Worm (Caenorhabditis elegans) whole organism, young adult: Measurements from ENCODE around the gene ctf-18.

ENCODE experiments used
- B0035.1 ChIP-seq: sonication (generic microtip); optimal IDR thresholded peaks from 2 replicates; lab custom pipeline; 2016; ENCODE audit warnings: missing genetic modification characterization, mild to moderate bottlenecking, missing compliant biosample characterization, missing genotype, missing genetic modification reagents
- B0261.1 ChIP-seq: sonication (generic microtip); optimal IDR thresholded peaks from 2 replicates; lab custom pipeline; 2016; ENCODE audit warnings: mild to moderate bottlenecking, missing genetic modification characterization, moderate library complexity, missing compliant biosample characterization
- F23B12.7 ChIP-seq: sonication (generic microtip); optimal IDR thresholded peaks from 2 replicates; lab custom pipeline; 2017; ENCODE audit warnings: missing genetic modification characterization, mild to moderate bottlenecking, missing compliant biosample characterization, antibody characterized with exemption, moderate library complexity; ENCODE audit not compliant: insufficient read depth
- F37B4.10 ChIP-seq: fragments of 200-800 bp; sonication (Bioruptor generic); IDR thresholded peaks from 2 replicates; pipeline ENCODE4 v1.3.6; 2022; ENCODE audit warnings: missing genetic modification characterization, missing compliant biosample characterization
- F55B11.4 ChIP-seq: sonication (generic microtip); optimal IDR thresholded peaks from 2 replicates; lab custom pipeline; 2016; ENCODE audit warnings: missing compliant biosample characterization, missing genetic modification characterization, borderline replicate concordance; ENCODE audit not compliant: insufficient read depth
- K12H6.12 ChIP-seq: fragments of 200-800 bp; sonication (Bioruptor generic); optimal IDR thresholded peaks from 2 replicates; lab custom pipeline; 2018; ENCODE audit warnings: mild to moderate bottlenecking, missing genetic modification characterization, missing compliant biosample characterization
- Y53F4B.3 ChIP-seq: fragments of 200-800 bp; sonication (Bioruptor generic); IDR thresholded peaks from 2 replicates; pipeline ENCODE4 v1.3.6; 2022; ENCODE audit warnings: missing genetic modification reagents, missing genetic modification characterization, missing compliant biosample characterization
- Y56A3A.18 ChIP-seq: fragments of 200-800 bp; sonication (Bioruptor generic); IDR thresholded peaks from 2 replicates; pipeline ENCODE4 v1.3.6; 2022; ENCODE audit warnings: missing genetic modification reagents, missing genetic modification characterization, missing compliant biosample characterization
- Y67H2A.10 ChIP-seq: fragments of 200-800 bp; sonication (Bioruptor generic); conservative IDR thresholded peaks from 2 replicates; pipeline ENCODE4 v1.3.6; 2022; ENCODE audit warnings: missing genetic modification reagents, missing genetic modification characterization, missing compliant biosample characterization
- Y95B8A.8 ChIP-seq: fragments of 200-800 bp; sonication (Bioruptor generic); IDR thresholded peaks from 2 replicates; pipeline ENCODE4 v1.3.6; 2022; ENCODE audit warnings: missing genetic modification reagents, missing genetic modification characterization, missing compliant biosample characterization
- ZK185.1 ChIP-seq: sonication (generic microtip); optimal IDR thresholded peaks from 2 replicates; lab custom pipeline; 2016; ENCODE audit warnings: mild to moderate bottlenecking, missing genetic modification characterization, missing compliant biosample characterization; ENCODE audit not compliant: poor library complexity, severe bottlenecking
- aptf-2 ChIP-seq: fragments of 200-800 bp; sonication (Bioruptor generic); conservative IDR thresholded peaks from 2 replicates; pipeline ENCODE4 v1.3.6; 2022; ENCODE audit warnings: missing genetic modification reagents, missing genetic modification characterization, missing compliant biosample characterization
- atf-7 ChIP-seq: sonication (generic microtip); optimal IDR thresholded peaks from 2 replicates; lab custom pipeline; 2017; ENCODE audit warnings: mild to moderate bottlenecking, missing genetic modification characterization, missing compliant biosample characterization
- attf-3 ChIP-seq: fragments of 200-800 bp; sonication (Bioruptor generic); conservative IDR thresholded peaks from 2 replicates; pipeline ENCODE4 v1.3.6; 2022; ENCODE audit warnings: missing genetic modification reagents, missing genetic modification characterization, missing compliant biosample characterization
- cebp-2 ChIP-seq: fragments of 200-800 bp; sonication (Bioruptor generic); IDR thresholded peaks from 2 replicates; pipeline ENCODE4 v1.3.6; 2022; ENCODE audit warnings: missing genetic modification characterization, missing compliant biosample characterization
- ceh-27 ChIP-seq: fragments of 200-800 bp; sonication (Bioruptor generic); optimal IDR thresholded peaks from 2 replicates; lab custom pipeline; 2018; ENCODE audit warnings: mild to moderate bottlenecking, missing genetic modification characterization, moderate library complexity, missing compliant biosample characterization
- ceh-40 ChIP-seq: fragments of 200-800 bp; sonication (Bioruptor generic); IDR thresholded peaks from 2 replicates; pipeline ENCODE4 v1.3.6; 2022; ENCODE audit warnings: missing genetic modification characterization, missing compliant biosample characterization
- ceh-58 ChIP-seq: fragments of 200-800 bp; sonication (Bioruptor generic); IDR thresholded peaks from 2 replicates; pipeline ENCODE4 v1.3.6; 2022; ENCODE audit warnings: missing genetic modification characterization, missing compliant biosample characterization
- chd-7 ChIP-seq: sonication (generic microtip); optimal IDR thresholded peaks from 2 replicates; lab custom pipeline; 2016; ENCODE audit warnings: mild to moderate bottlenecking, missing genetic modification characterization, moderate library complexity, missing compliant biosample characterization
- dpff-1 ChIP-seq: sonication (generic microtip); optimal IDR thresholded peaks from 2 replicates; lab custom pipeline; 2017; ENCODE audit warnings: mild to moderate bottlenecking, missing genetic modification characterization, missing compliant biosample characterization
- efl-1 ChIP-seq: fragments of 150-350 bp; optimal IDR thresholded peaks from 2 replicates; lab custom pipeline; 2014; ENCODE audit warnings: missing biosample characterization, missing genetic modification reagents, missing genetic modification characterization
- egl-44 ChIP-seq: fragments of 200-800 bp; sonication (Bioruptor generic); IDR thresholded peaks from 2 replicates; pipeline ENCODE4 v1.3.6; 2022; ENCODE audit warnings: missing genetic modification reagents, missing genetic modification characterization, missing compliant biosample characterization
- egrh-3 ChIP-seq: fragments of 200-800 bp; sonication (Bioruptor generic); IDR thresholded peaks from 2 replicates; pipeline ENCODE4 v1.3.6; 2022; ENCODE audit warnings: missing genetic modification reagents, missing genetic modification characterization, missing compliant biosample characterization
- fkh-3 ChIP-seq: sonication (generic microtip); optimal IDR thresholded peaks from 2 replicates; lab custom pipeline; 2016; ENCODE audit warnings: mild to moderate bottlenecking, missing genetic modification characterization, missing compliant biosample characterization
- hlh-12 ChIP-seq: sonication (generic microtip); optimal IDR thresholded peaks from 2 replicates; lab custom pipeline; 2016; ENCODE audit warnings: missing genetic modification characterization, missing compliant biosample characterization
- hmg-1.2 ChIP-seq: fragments of 200-800 bp; sonication (Bioruptor generic); IDR thresholded peaks from 2 replicates; pipeline ENCODE4 v1.3.6; 2022; ENCODE audit warnings: missing genetic modification reagents, missing genetic modification characterization, missing compliant biosample characterization
- let-526 ChIP-seq: fragments of 200-800 bp; sonication (Bioruptor generic); IDR thresholded peaks from 2 replicates; pipeline ENCODE4 v1.3.6; 2022; ENCODE audit warnings: missing genetic modification reagents, missing genetic modification characterization, missing compliant biosample characterization
- lin-40 ChIP-seq: sonication (generic microtip); optimal IDR thresholded peaks from 2 replicates; lab custom pipeline; 2016; ENCODE audit warnings: missing genetic modification characterization, mild to moderate bottlenecking, missing compliant biosample characterization, missing genotype, missing genetic modification reagents
- lin-54 ChIP-seq: fragments of 200-800 bp; sonication (Bioruptor generic); optimal IDR thresholded peaks from 2 replicates; lab custom pipeline; 2018; ENCODE audit warnings: mild to moderate bottlenecking, missing genetic modification characterization, missing compliant biosample characterization
- madf-6 ChIP-seq: fragments of 200-800 bp; sonication (Bioruptor generic); IDR thresholded peaks from 2 replicates; pipeline ENCODE4 v1.3.6; 2022; ENCODE audit warnings: missing genetic modification reagents, missing genetic modification characterization, missing compliant biosample characterization
- madf-8 ChIP-seq: fragments of 200-800 bp; sonication (Bioruptor generic); conservative IDR thresholded peaks from 2 replicates; pipeline ENCODE4 v1.3.6; 2022; ENCODE audit warnings: missing genetic modification reagents, missing genetic modification characterization, missing compliant biosample characterization
- mel-28 ChIP-seq: sonication (generic microtip); optimal IDR thresholded peaks from 2 replicates; lab custom pipeline; 2016; ENCODE audit warnings: borderline replicate concordance, mild to moderate bottlenecking, missing genetic modification characterization, missing compliant biosample characterization
- nfya-1 ChIP-seq: sonication (generic microtip); optimal IDR thresholded peaks from 2 replicates; lab custom pipeline; 2017; ENCODE audit warnings: antibody characterized with exemption, missing compliant biosample characterization, missing genetic modification characterization, borderline replicate concordance; ENCODE audit not compliant: insufficient read depth
- nhr-120 ChIP-seq: fragments of 200-800 bp; sonication (Bioruptor generic); IDR thresholded peaks from 2 replicates; pipeline ENCODE4 v1.3.6; 2022; ENCODE audit warnings: missing genetic modification characterization, missing compliant biosample characterization
- nhr-179 ChIP-seq: sonication (generic microtip); optimal IDR thresholded peaks from 2 replicates; lab custom pipeline; 2016; ENCODE audit warnings: mild to moderate bottlenecking, missing genetic modification characterization, missing compliant biosample characterization
- nhr-80 ChIP-seq: sonication (generic microtip); optimal IDR thresholded peaks from 2 replicates; lab custom pipeline; 2016; ENCODE audit warnings: missing genetic modification characterization, missing compliant biosample characterization
- rec-8 ChIP-seq, 2 experiments: sonication (generic microtip); optimal IDR thresholded peaks; 2 replicates each; lab custom pipeline; 2016; ENCODE audit warnings: mild to moderate bottlenecking in 2 of 2, missing genetic modification characterization in 2 of 2, missing genetic modification reagents in 2 of 2, missing genotype in 2 of 2, missing biosample characterization in 1 of 2, missing compliant biosample characterization in 1 of 2, moderate library complexity in 1 of 2
- sea-2 ChIP-seq: fragments of 200-800 bp; sonication (Bioruptor generic); IDR thresholded peaks from 2 replicates; pipeline ENCODE4 v1.3.6; 2022; ENCODE audit warnings: missing genetic modification characterization, missing compliant biosample characterization
- snpc-3.4 ChIP-seq: sonication (generic microtip); optimal IDR thresholded peaks from 2 replicates; lab custom pipeline; 2017; ENCODE audit warnings: missing genetic modification characterization, mild to moderate bottlenecking, missing compliant biosample characterization, antibody characterized with exemption, moderate library complexity, missing genotype, missing genetic modification reagents
- somi-1 ChIP-seq: fragments of 200-800 bp; sonication (Bioruptor generic); optimal IDR thresholded peaks from 2 replicates; lab custom pipeline; 2018; ENCODE audit warnings: mild to moderate bottlenecking, missing genetic modification characterization, missing compliant biosample characterization
- sptf-2 ChIP-seq: fragments of 200-800 bp; sonication (Bioruptor generic); optimal IDR thresholded peaks from 2 replicates; lab custom pipeline; 2018; ENCODE audit warnings: mild to moderate bottlenecking, missing genetic modification characterization, missing compliant biosample characterization
- tbp1 ChIP-seq: fragments of 200-800 bp; sonication (Bioruptor generic); optimal IDR thresholded peaks from 2 replicates; lab custom pipeline; 2018; ENCODE audit warnings: mild to moderate bottlenecking, missing genetic modification characterization, missing compliant biosample characterization
- tlf-1 ChIP-seq: fragments of 200-800 bp; sonication (Bioruptor generic); optimal IDR thresholded peaks from 2 replicates; lab custom pipeline; 2018; ENCODE audit warnings: mild to moderate bottlenecking, missing genetic modification characterization, missing compliant biosample characterization
- unc-130 ChIP-seq: sonication (generic microtip); optimal IDR thresholded peaks from 2 replicates; lab custom pipeline; 2016; ENCODE audit warnings: missing genetic modification reagents, missing genetic modification characterization, missing compliant biosample characterization
- unc-62 ChIP-seq: fragments of 150-350 bp; optimal IDR thresholded peaks from 2 replicates; lab custom pipeline; 2014; ENCODE audit warnings: missing biosample characterization, missing genetic modification reagents, missing genetic modification characterization
- zfh-2 ChIP-seq: fragments of 200-800 bp; sonication (Bioruptor generic); conservative IDR thresholded peaks from 2 replicates; pipeline ENCODE4 v1.3.6; 2022; ENCODE audit warnings: missing genetic modification reagents, missing genetic modification characterization, missing compliant biosample characterization
- zim-3 ChIP-seq: sonication (generic microtip); optimal IDR thresholded peaks from 2 replicates; lab custom pipeline; 2017; ENCODE audit warnings: mild to moderate bottlenecking, missing genetic modification characterization, moderate library complexity, missing compliant biosample characterization
- ztf-18 ChIP-seq: sonication (generic microtip); optimal IDR thresholded peaks from 2 replicates; lab custom pipeline; 2016; ENCODE audit warnings: missing genotype, mild to moderate bottlenecking, missing genetic modification characterization, missing compliant biosample characterization
- ztf-6 ChIP-seq: fragments of 200-800 bp; sonication (Bioruptor generic); IDR thresholded peaks from 2 replicates; pipeline ENCODE4 v1.3.6; 2022; ENCODE audit warnings: missing genetic modification reagents, missing genetic modification characterization, missing compliant biosample characterization

Gene ctf-18

ce11 chrIV:10128906-10129386 is 2.5 kb upstream of the ctf-18 start, which contains the start of the genes gtbp-1 and K08F4.3 (continued):
- TF ChIP-seq hlh-12 (no peak), F37B4.10 (GFP tag; lab: Robert Waterston, UW) (no peak), ceh-27 (GFP tag; lab: Kevin White, UChicago) (peak; percentile 34), ceh-58 (no peak), madf-8 (GFP tag; lab: Robert Waterston, UW) (peak; percentile 56), dpff-1 (tag; lab: Kevin White, UChicago) (no peak), unc-130 (GFP tag; lab: Kevin White, UChicago) (no peak), nhr-120 (GFP tag; lab: Robert Waterston, UW) (no peak), snpc-3.4 (tag; lab: Kevin White, UChicago) (no peak), somi-1 (GFP tag; lab: Kevin White, UChicago) (no peak), sea-2 (GFP tag; lab: Robert Waterston, UW) (no peak), chd-7 (tag; lab: Kevin White, UChicago) (no peak), nfya-1 (tag; lab: Kevin White, UChicago) (no peak), Y56A3A.18 (GFP tag; lab: Robert Waterston, UW) (no peak), lin-40 (tag; lab: Kevin White, UChicago) (no peak), Y67H2A.10 (no peak), zim-3 (tag; lab: Kevin White, UChicago) (no peak), B0035.1 (tag; lab: Kevin White, UChicago) (no peak), tbp1 (GFP tag; lab: Kevin White, UChicago) (no peak), let-526 (no peak), egl-44 (GFP tag; lab: Robert Waterston, UW) (no peak), madf-6 (GFP tag; lab: Robert Waterston, UW) (peak; percentile 81), nhr-80 (tag; lab: Kevin White, UChicago) (peak; percentile 19), aptf-2 (no peak), ceh-40 (GFP tag; lab: Robert Waterston, UW) (no peak), ztf-6 (no peak), K12H6.12 (tag; lab: Kevin White, UChicago) (peak; percentile 23), mel-28 (tag; lab: Kevin White, UChicago) (no peak), lin-54 (GFP tag; lab: Kevin White, UChicago) (peak; percentile 94), Y95B8A.8 (0 out of 2 replicates have a peak, but pooled peaks have one; percentile 13), hmg-1.2 (peak; percentile 80), ZK185.1 (tag; lab: Kevin White, UChicago) (peak; percentile 27), attf-3 (peak; percentile 47), tlf-1 (GFP tag; lab: Kevin White, UChicago) (no peak), efl-1 (GFP tag; lab: Kevin White, UChicago) (peak; percentile 85), egrh-3 (GFP tag; lab: Robert Waterston, UW) (no peak), sptf-2 (no peak), B0261.1 (no peak), atf-7 (tag; lab: Kevin White, UChicago) (no peak), cebp-2 (GFP tag; lab: Robert Waterston, UW) (no peak), zfh-2 (GFP tag; lab: Robert Waterston, UW) (no peak), F55B11.4 (tag; lab: Kevin White, UChicago) (no peak), unc-62 (GFP tag; lab: Kevin White, UChicago) (no peak), rec-8 (tag; optimal IDR thresholded peaks at IDR 0.05; lab: Kevin White, UChicago) (no peak), nhr-179 (tag; lab: Kevin White, UChicago) (no peak), fkh-3 (tag; lab: Kevin White, UChicago) (no peak), ztf-18 (tag; lab: Kevin White, UChicago) (no peak), F23B12.7 (peak; percentile 50), Y53F4B.3 (GFP tag; lab: Robert Waterston, UW) (no peak)
